Worm (Caenorhabditis elegans) whole organism, L3 larva: ENCODE data around the gene C56G2.22.

Source experiments
- R02D3.7 ChIP-seq: fragments of 150-350 bp; optimal IDR thresholded peaks from 2 replicates; lab custom pipeline; 2014; ENCODE audit warnings: missing biosample characterization, missing genetic modification characterization
- ZK546.5 ChIP-seq: sonication (generic microtip); optimal IDR thresholded peaks from 2 replicates; lab custom pipeline; 2017; ENCODE audit warnings: missing biosample characterization, missing genetic modification characterization
- aly-2 ChIP-seq: fragments of 150-350 bp; optimal IDR thresholded peaks from 2 replicates; lab custom pipeline; 2014; ENCODE audit warnings: missing biosample characterization, missing genetic modification characterization
- ama-1 ChIP-seq: fragments of 150-350 bp; optimal IDR thresholded peaks from 2 replicates; lab custom pipeline; 2018
- ceh-28 ChIP-seq: fragments of 150-350 bp; optimal IDR thresholded peaks from 2 replicates; lab custom pipeline; 2014; ENCODE audit warnings: missing biosample characterization, missing genetic modification reagents, missing genetic modification characterization
- ceh-82 ChIP-seq: fragments of 150-350 bp; optimal IDR thresholded peaks from 2 replicates; lab custom pipeline; 2014; ENCODE audit warnings: missing biosample characterization, missing genetic modification characterization
- ceh-9 ChIP-seq: sonication (generic microtip); optimal IDR thresholded peaks from 2 replicates; lab custom pipeline; 2018; ENCODE audit warnings: missing biosample characterization, missing genetic modification characterization
- elt-1 ChIP-seq: fragments of 150-350 bp; optimal IDR thresholded peaks from 2 replicates; lab custom pipeline; 2014; ENCODE audit warnings: missing biosample characterization, missing genetic modification characterization
- elt-2 ChIP-seq: sonication (generic microtip); optimal IDR thresholded peaks from 2 replicates; lab custom pipeline; 2016; ENCODE audit warnings: missing genetic modification reagents, mild to moderate bottlenecking, missing genetic modification characterization, missing compliant biosample characterization
- elt-3 ChIP-seq, 3 experiments: fragments of 150-350 bp in 1 of 3; sonication (generic microtip) in 2 of 3; optimal IDR thresholded peaks; 2 replicates in 2 of 3; 4 replicates in 1 of 3; lab custom pipeline; 2014 to 2017; ENCODE audit warnings: missing biosample characterization in 3 of 3, missing genetic modification characterization in 3 of 3
- fkh-10 ChIP-seq: sonication (generic microtip); optimal IDR thresholded peaks from 2 replicates; lab custom pipeline; 2017; ENCODE audit warnings: missing biosample characterization, missing genetic modification reagents, missing genetic modification characterization
- fkh-2 ChIP-seq: fragments of 150-350 bp; optimal IDR thresholded peaks from 2 replicates; lab custom pipeline; 2014; ENCODE audit warnings: missing biosample characterization, missing genetic modification reagents, missing genetic modification characterization
- fos-1 ChIP-seq: fragments of 150-350 bp; optimal IDR thresholded peaks from 2 replicates; lab custom pipeline; 2014; ENCODE audit warnings: missing biosample characterization, missing genetic modification characterization
- hmg-11 ChIP-seq: sonication (generic microtip); optimal IDR thresholded peaks from 2 replicates; lab custom pipeline; 2016; ENCODE audit warnings: missing genetic modification characterization, missing compliant biosample characterization
- jun-1 ChIP-seq: fragments of 150-350 bp; optimal IDR thresholded peaks from 2 replicates; lab custom pipeline; 2014; ENCODE audit warnings: missing biosample characterization, missing genetic modification reagents, missing genetic modification characterization
- lin-15B ChIP-seq: fragments of 150-350 bp; optimal IDR thresholded peaks from 2 replicates; lab custom pipeline; 2014; ENCODE audit warnings: missing biosample characterization, missing genetic modification characterization
- lin-39 ChIP-seq: fragments of 150-350 bp; optimal IDR thresholded peaks from 2 replicates; lab custom pipeline; 2018; ENCODE audit warnings: missing biosample characterization, missing genetic modification reagents, missing genetic modification characterization
- lsy-12 ChIP-seq: sonication (generic microtip); optimal IDR thresholded peaks from 2 replicates; lab custom pipeline; 2016; ENCODE audit warnings: mild to moderate bottlenecking, missing genetic modification characterization, missing compliant biosample characterization
- mml-1 ChIP-seq: fragments of 150-350 bp; sonication (generic microtip); optimal IDR thresholded peaks from 3 replicates; lab custom pipeline; 2014; ENCODE audit warnings: missing biosample characterization, missing genetic modification characterization
- nfya-1 ChIP-seq: sonication (generic microtip); optimal IDR thresholded peaks from 2 replicates; lab custom pipeline; 2017; ENCODE audit warnings: missing genetic modification characterization, mild to moderate bottlenecking, missing compliant biosample characterization, antibody characterized with exemption, moderate library complexity; ENCODE audit not compliant: insufficient read depth
- nhr-11 ChIP-seq: fragments of 150-350 bp; optimal IDR thresholded peaks from 2 replicates; lab custom pipeline; 2014; ENCODE audit warnings: missing biosample characterization, missing genetic modification characterization
- nhr-12 ChIP-seq: fragments of 150-350 bp; optimal IDR thresholded peaks from 2 replicates; lab custom pipeline; 2014; ENCODE audit warnings: missing biosample characterization, missing genetic modification characterization
- nhr-23 ChIP-seq: fragments of 150-350 bp; optimal IDR thresholded peaks from 2 replicates; lab custom pipeline; 2014; ENCODE audit warnings: missing biosample characterization, missing genetic modification reagents, missing genetic modification characterization
- nhr-237 ChIP-seq: fragments of 150-350 bp; optimal IDR thresholded peaks from 2 replicates; lab custom pipeline; 2014; ENCODE audit warnings: missing biosample characterization, missing genetic modification characterization
- nhr-25 ChIP-seq: sonication (generic microtip); optimal IDR thresholded peaks from 2 replicates; lab custom pipeline; 2017; ENCODE audit warnings: missing biosample characterization, missing genetic modification characterization
- nhr-43 ChIP-seq: sonication (generic microtip); optimal IDR thresholded peaks from 2 replicates; lab custom pipeline; 2016; ENCODE audit warnings: mild to moderate bottlenecking, missing genetic modification characterization, missing compliant biosample characterization; ENCODE audit not compliant: poor library complexity, severe bottlenecking
- nhr-67 ChIP-seq: fragments of 150-350 bp; optimal IDR thresholded peaks from 2 replicates; lab custom pipeline; 2014; ENCODE audit warnings: missing biosample characterization, missing genetic modification characterization
- nhr-76 ChIP-seq: fragments of 150-350 bp; sonication (generic microtip); optimal IDR thresholded peaks from 5 replicates; lab custom pipeline; 2014; ENCODE audit warnings: missing biosample characterization, missing genetic modification characterization
- pha-4 ChIP-seq: fragments of 150-350 bp; optimal IDR thresholded peaks from 2 replicates; lab custom pipeline; 2014; ENCODE audit warnings: missing biosample characterization, missing genetic modification reagents, missing genetic modification characterization
- pqm-1 ChIP-seq: fragments of 150-350 bp; optimal IDR thresholded peaks from 2 replicates; lab custom pipeline; 2017; ENCODE audit warnings: missing biosample characterization, missing genetic modification characterization, inconsistent platforms
- skn-1 ChIP-seq: fragments of 150-350 bp; optimal IDR thresholded peaks from 2 replicates; lab custom pipeline; 2014; ENCODE audit warnings: missing biosample characterization, missing genetic modification characterization
- snpc-4 ChIP-seq: fragments of 150-350 bp; optimal IDR thresholded peaks from 2 replicates; lab custom pipeline; 2014; ENCODE audit warnings: missing biosample characterization, missing genetic modification characterization
- tbx-2 ChIP-seq: sonication (generic microtip); optimal IDR thresholded peaks from 2 replicates; lab custom pipeline; 2016; ENCODE audit warnings: mild to moderate bottlenecking, missing genetic modification characterization, missing compliant biosample characterization
- unc-62 ChIP-seq: fragments of 150-350 bp; sonication (generic microtip); optimal IDR thresholded peaks from 4 replicates; lab custom pipeline; 2014; ENCODE audit warnings: missing biosample characterization, missing genetic modification reagents, missing genetic modification characterization
- ztf-11 ChIP-seq: fragments of 150-350 bp; optimal IDR thresholded peaks from 2 replicates; lab custom pipeline; 2014; ENCODE audit warnings: missing biosample characterization, missing genetic modification characterization
- ztf-4 ChIP-seq: fragments of 150-350 bp; optimal IDR thresholded peaks from 2 replicates; lab custom pipeline; 2014; ENCODE audit warnings: missing biosample characterization, missing genetic modification characterization

The C56G2.22 gene

DNA sequence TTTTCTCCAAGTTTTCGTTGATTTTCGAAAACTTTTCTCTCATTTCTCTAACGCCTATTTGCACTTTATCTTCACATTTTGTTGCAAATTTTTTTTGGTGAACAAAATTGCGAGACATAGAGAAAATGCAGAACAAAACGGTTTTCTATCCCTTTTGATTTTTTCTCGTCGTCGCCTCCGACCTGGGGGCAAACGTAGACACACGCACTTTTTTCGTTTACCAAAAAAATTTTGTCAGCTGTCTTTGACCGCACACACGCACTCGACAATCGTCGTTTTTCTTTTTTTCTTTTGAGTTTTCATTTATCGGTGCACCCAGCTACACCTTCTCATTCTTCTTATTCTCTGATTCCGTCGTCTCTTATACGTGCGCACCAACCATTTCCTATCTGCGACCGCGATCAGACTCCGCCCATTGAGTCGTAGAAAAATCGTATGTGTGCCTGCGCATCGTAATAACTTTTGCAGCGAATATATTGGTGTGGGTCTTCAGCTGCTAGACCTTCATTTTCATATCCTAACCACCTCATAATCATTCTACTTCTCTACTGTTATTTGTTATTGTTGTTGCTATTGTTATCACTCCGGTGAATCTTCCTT lies 16.2 kb downstream of the C56G2.22 start:
- TF ChIP-seq nhr-76 (tag; lab: Kevin White, UChicago) (no peak), nhr-43 (tag; lab: Kevin White, UChicago) (peak; percentile 71), nhr-237 (tag; lab: Kevin White, UChicago) (no peak), ztf-4 (tag; lab: Kevin White, UChicago) (no peak), nfya-1 (tag; lab: Kevin White, UChicago) (peak; percentile 33), ceh-82 (tag; lab: Kevin White, UChicago) (no peak), R02D3.7 (tag; lab: Kevin White, UChicago) (no peak), aly-2 (tag; lab: Kevin White, UChicago) (no peak), fkh-2 (tag; lab: Kevin White, UChicago) (no peak), elt-3 (tag; optimal IDR thresholded peaks at IDR 0.05; lab: Kevin White, UChicago) (no peak), ama-1 (lab: Kevin White, UChicago) (peak; percentile 31), fkh-10 (GFP tag; lab: Kevin White, UChicago) (no peak), nhr-12 (tag; lab: Kevin White, UChicago) (no peak), lin-15B (tag; lab: Kevin White, UChicago) (no peak), pqm-1 (tag; lab: Kevin White, UChicago) (no peak), pha-4 (tag; lab: Kevin White, UChicago) (peak; percentile 37), nhr-11 (tag; lab: Kevin White, UChicago) (no peak), nhr-25 (tag; lab: Kevin White, UChicago) (peak; percentile 51), tbx-2 (tag; lab: Kevin White, UChicago) (no peak), jun-1 (tag; lab: Kevin White, UChicago) (peak; percentile 40), elt-1 (tag; lab: Kevin White, UChicago) (peak; percentile 56), snpc-4 (tag; lab: Kevin White, UChicago) (no peak), mml-1 (tag; lab: Kevin White, UChicago) (no peak), fos-1 (tag; lab: Kevin White, UChicago) (peak; percentile 7), lsy-12 (no peak), hmg-11 (tag; lab: Kevin White, UChicago) (no peak), nhr-23 (tag; lab: Kevin White, UChicago) (peak; percentile 56), ceh-9 (tag; lab: Kevin White, UChicago) (no peak)

DNA sequence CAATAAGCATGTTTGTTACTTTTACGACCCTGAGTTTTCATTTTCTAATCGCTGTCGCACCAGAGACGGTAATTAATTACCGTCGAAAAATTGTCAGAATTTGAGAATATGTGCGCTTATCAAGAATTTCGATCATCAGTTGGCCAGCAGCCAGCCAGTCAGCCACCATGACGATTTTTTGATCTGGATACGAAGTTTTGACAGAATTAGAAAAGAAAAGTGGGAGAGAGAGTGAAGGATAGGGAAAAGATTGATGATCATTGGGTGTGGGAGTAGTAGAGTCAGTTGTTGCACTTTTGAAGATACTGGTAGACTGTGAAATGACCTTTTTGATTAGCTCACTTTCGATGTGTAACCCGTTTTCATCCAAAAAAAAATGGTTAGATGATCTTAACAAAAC lies 18.1 kb downstream of the C56G2.22 start:
- TF ChIP-seq unc-62 (GFP tag; lab: Kevin White, UChicago), result peak; percentile 76
- peak; percentile 72 for TF ChIP-seq elt-1 (tag; lab: Kevin White, UChicago)
- TF ChIP-seq ceh-9 (tag; lab: Kevin White, UChicago), result no peak
- TF ChIP-seq nhr-11 (tag; lab: Kevin White, UChicago), result no peak
- peak; percentile 88 for TF ChIP-seq lin-39 (tag; lab: Kevin White, UChicago)
- TF ChIP-seq nhr-23 (tag; lab: Kevin White, UChicago), result peak; percentile 32
- peak; percentile 74 for TF ChIP-seq nhr-25 (tag; lab: Kevin White, UChicago)
- TF ChIP-seq lin-15B (tag; lab: Kevin White, UChicago), result peak; percentile 5
- TF ChIP-seq nfya-1 (tag; lab: Kevin White, UChicago), result peak; percentile 19

DNA sequence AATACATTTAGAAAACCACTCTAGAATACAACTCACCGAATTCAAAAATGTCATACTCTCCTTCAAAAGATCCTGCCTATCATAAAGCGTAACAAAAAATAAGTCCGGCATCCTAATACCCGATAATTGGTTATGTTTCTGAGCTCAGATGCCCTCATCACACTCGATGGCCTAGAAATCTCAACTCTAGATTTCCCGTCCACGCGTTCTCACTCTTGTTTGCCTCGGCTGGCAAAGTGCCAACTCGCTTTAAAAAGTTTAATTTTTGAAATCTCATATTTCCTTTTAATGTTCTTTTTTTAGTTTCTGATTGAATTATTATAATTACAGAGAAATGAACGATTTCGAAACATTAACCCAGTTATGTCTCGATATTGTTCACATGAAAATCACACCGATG lies 21.5 kb downstream of the C56G2.22 start, which contains the start of the genes C56G2.15 and thoc-2:
C56G2.15 (minus strand) TSS at position 188 of the 400 bp plus-strand sequence.
thoc-2 (plus strand) TSS at position 331 of the 400 bp plus-strand sequence.
- no peak for TF ChIP-seq ceh-28 (tag; lab: Kevin White, UChicago)
- TF ChIP-seq lin-39 (tag; lab: Kevin White, UChicago), result peak; percentile 10
- TF ChIP-seq ztf-11, result no peak
- peak; percentile 30 for TF ChIP-seq pha-4 (tag; lab: Kevin White, UChicago)
- TF ChIP-seq snpc-4 (tag; lab: Kevin White, UChicago), result peak; percentile 14
- peak; percentile 4 for TF ChIP-seq nfya-1 (tag; lab: Kevin White, UChicago)

DNA sequence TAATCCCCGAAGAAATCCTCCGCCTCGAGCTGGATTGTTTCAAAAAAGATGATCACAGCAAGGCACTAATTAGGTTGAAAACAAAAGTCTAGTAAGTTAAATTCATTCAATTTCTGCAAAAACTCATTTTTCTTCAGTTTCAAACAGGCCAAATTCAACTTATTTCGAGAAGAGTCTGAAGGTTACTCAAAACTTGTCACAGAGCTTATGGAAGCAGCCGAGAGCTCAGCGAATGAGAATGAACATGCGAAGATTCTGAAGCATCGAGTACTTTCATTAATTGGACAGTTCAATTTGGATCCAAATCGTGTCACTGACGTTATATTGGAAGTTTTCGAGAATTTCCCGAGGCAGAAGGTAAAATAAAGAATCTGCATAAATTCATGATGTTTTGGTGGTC lies 22.3 kb downstream of the C56G2.22 start:
- TF ChIP-seq nhr-25 (tag; lab: Kevin White, UChicago) (no peak), nhr-67 (tag; lab: Kevin White, UChicago) (no peak), elt-3 (tag; optimal IDR thresholded peaks at IDR 0.05; lab: Kevin White, UChicago) (no peak), fkh-2 (tag; lab: Kevin White, UChicago) (no peak), ZK546.5 (no peak), elt-2 (tag; lab: Kevin White, UChicago) (no peak), ceh-82 (tag; lab: Kevin White, UChicago) (no peak), nfya-1 (tag; lab: Kevin White, UChicago) (no peak), tbx-2 (tag; lab: Kevin White, UChicago) (no peak), ztf-4 (tag; lab: Kevin White, UChicago) (no peak), skn-1 (tag; lab: Kevin White, UChicago) (no peak), unc-62 (GFP tag; lab: Kevin White, UChicago) (no peak), nhr-76 (tag; lab: Kevin White, UChicago) (no peak)
